Worm (Caenorhabditis elegans) whole organism, mixed stage, embryonic: Measurements from ENCODE around the gene clec-2.

Experiments used
- M03D4.4 ChIP-seq: sonication (generic microtip); optimal IDR thresholded peaks from 2 replicates; lab custom pipeline; 2017; ENCODE audit warnings: mild to moderate bottlenecking, missing genetic modification characterization, missing compliant biosample characterization
- blmp-1 ChIP-seq: fragments of 150-350 bp; optimal IDR thresholded peaks from 2 replicates; lab custom pipeline; 2014; ENCODE audit warnings: missing biosample characterization, missing genetic modification characterization
- drap-1 ChIP-seq: fragments of 200-800 bp; sonication (Bioruptor generic); optimal IDR thresholded peaks from 3 replicates; lab custom pipeline; 2018; ENCODE audit warnings: mild to moderate bottlenecking, missing genetic modification characterization, missing compliant biosample characterization
- elt-3 ChIP-seq: fragments of 150-350 bp; optimal IDR thresholded peaks from 2 replicates; lab custom pipeline; 2014; ENCODE audit warnings: missing biosample characterization, missing genetic modification characterization
- hlh-1 ChIP-seq: fragments of 150-350 bp; optimal IDR thresholded peaks from 2 replicates; lab custom pipeline; 2014; ENCODE audit warnings: missing biosample characterization, missing genetic modification reagents, missing genetic modification characterization
- lin-13 ChIP-seq: fragments of 150-350 bp; optimal IDR thresholded peaks from 2 replicates; lab custom pipeline; 2014; ENCODE audit warnings: missing biosample characterization, missing genetic modification characterization
- snpc-4 ChIP-seq: fragments of 150-350 bp; optimal IDR thresholded peaks from 2 replicates; lab custom pipeline; 2014; ENCODE audit warnings: missing biosample characterization, missing genetic modification characterization
- sptf-1 ChIP-seq: sonication (generic microtip); optimal IDR thresholded peaks from 2 replicates; lab custom pipeline; 2017; ENCODE audit warnings: mild to moderate bottlenecking, missing genetic modification characterization, moderate library complexity, missing compliant biosample characterization
- unc-120 ChIP-seq: sonication (generic microtip); optimal IDR thresholded peaks from 2 replicates; lab custom pipeline; 2017; ENCODE audit warnings: missing genetic modification characterization, missing compliant biosample characterization; ENCODE audit not compliant: poor library complexity, severe bottlenecking
- unc-39 ChIP-seq: fragments of 150-350 bp; optimal IDR thresholded peaks from 2 replicates; lab custom pipeline; 2014; ENCODE audit warnings: missing biosample characterization, missing genetic modification characterization
- ztf-11 ChIP-seq: fragments of 150-350 bp; optimal IDR thresholded peaks from 2 replicates; lab custom pipeline; 2014; ENCODE audit warnings: missing biosample characterization, missing genetic modification characterization

DNA sequence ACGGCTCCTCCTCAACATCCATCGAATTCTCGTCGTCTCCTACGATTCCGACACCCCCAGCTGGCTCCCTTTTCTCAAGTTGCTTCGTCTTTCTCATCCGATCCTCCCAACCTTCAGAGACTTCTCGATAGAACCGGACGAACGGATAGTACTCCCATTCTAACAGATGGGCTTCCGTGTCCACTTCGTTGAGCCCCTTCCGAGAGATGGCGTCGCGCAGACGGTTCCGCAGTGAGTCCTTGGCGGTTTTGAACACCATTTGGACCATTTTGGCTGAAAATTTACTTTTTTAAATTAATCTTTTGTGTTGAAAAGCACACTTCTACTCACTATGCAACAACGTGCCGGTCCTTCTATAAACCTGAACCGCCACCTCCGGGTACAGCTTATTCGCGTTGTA, 30.5 kb upstream of the clec-2 start:
- TF ChIP-seq unc-39: no peak
- no peak for TF ChIP-seq M03D4.4
- TF ChIP-seq sptf-1 (tag; lab: Kevin White, UChicago): no peak
- no peak for TF ChIP-seq blmp-1 (tag; lab: Kevin White, UChicago)
- TF ChIP-seq elt-3 (tag; lab: Kevin White, UChicago): no peak
- TF ChIP-seq lin-13 (tag; lab: Kevin White, UChicago): no peak
- no peak for TF ChIP-seq drap-1
- no peak for TF ChIP-seq hlh-1 (tag; lab: Kevin White, UChicago)
- no peak for TF ChIP-seq unc-120 (tag; lab: Kevin White, UChicago)
- no peak for TF ChIP-seq snpc-4 (tag; lab: Kevin White, UChicago)
- no peak for TF ChIP-seq ztf-11 (tag; lab: Kevin White, UChicago)
